Fruit fly (Drosophila melanogaster) whole organism, embryonic: ENCODE results near the gene CG44355.

Experiments
- CG10654 ChIP-seq: fragments of 200-800 bp; sonication (Bioruptor generic); optimal IDR thresholded peaks from 2 replicates; lab custom pipeline; 2016; ENCODE audit warnings: missing biosample characterization, missing genetic modification characterization
- CG10979 ChIP-seq: fragments of 200-800 bp; sonication (Bioruptor generic); optimal IDR thresholded peaks from 2 replicates; lab custom pipeline; 2018; ENCODE audit warnings: missing biosample characterization, mild to moderate bottlenecking, missing genetic modification characterization, moderate library complexity
- CG11695 ChIP-seq: fragments of 200-800 bp; sonication (Bioruptor generic); IDR thresholded peaks from 3 replicates; pipeline ENCODE4 v1.3.6; 2022; ENCODE audit warnings: missing biosample characterization, missing genetic modification characterization
- CG12071 ChIP-seq: fragments of 200-800 bp; sonication (Bioruptor generic); optimal IDR thresholded peaks from 3 replicates; lab custom pipeline; 2018; ENCODE audit warnings: missing biosample characterization, mild to moderate bottlenecking, missing genetic modification characterization
- CG13624 ChIP-seq: fragments of 200-800 bp; sonication (Bioruptor generic); optimal IDR thresholded peaks from 2 replicates; lab custom pipeline; 2016; ENCODE audit warnings: missing biosample characterization, missing genetic modification characterization
- CG14014 ChIP-seq: fragments of 200-800 bp; sonication (Bioruptor generic); IDR thresholded peaks from 2 replicates; pipeline ENCODE4 v1.3.6; 2022; ENCODE audit warnings: missing biosample characterization, missing genetic modification characterization
- CG15073 ChIP-seq: fragments of 200-800 bp; sonication (Bioruptor generic); optimal IDR thresholded peaks from 2 replicates; lab custom pipeline; 2016; ENCODE audit warnings: missing biosample characterization, missing genetic modification characterization
- CG15601 ChIP-seq: fragments of 200-800 bp; sonication (Bioruptor generic); optimal IDR thresholded peaks from 3 replicates; lab custom pipeline; 2019; ENCODE audit warnings: missing biosample characterization, mild to moderate bottlenecking, missing genetic modification characterization, moderate library complexity
- CG1602 ChIP-seq: fragments of 200-800 bp; sonication (Bioruptor generic); optimal IDR thresholded peaks from 3 replicates; lab custom pipeline; 2016; ENCODE audit warnings: missing biosample characterization, missing genetic modification characterization
- CG17361 ChIP-seq: fragments of 200-800 bp; sonication (Bioruptor generic); IDR thresholded peaks from 3 replicates; pipeline ENCODE4 v1.3.6; 2022; ENCODE audit warnings: missing biosample characterization, missing genetic modification characterization
- CG17568 ChIP-seq: fragments of 200-800 bp; sonication (Bioruptor generic); optimal IDR thresholded peaks from 2 replicates; lab custom pipeline; 2018; ENCODE audit warnings: missing biosample characterization, mild to moderate bottlenecking, missing genetic modification characterization, moderate library complexity
- CG2120 ChIP-seq: fragments of 200-800 bp; sonication (Bioruptor generic); optimal IDR thresholded peaks from 3 replicates; lab custom pipeline; 2016; ENCODE audit warnings: missing biosample characterization, missing genetic modification characterization
- CG31224 ChIP-seq: fragments of 200-800 bp; sonication (Bioruptor generic); IDR thresholded peaks from 2 replicates; pipeline ENCODE4 v1.3.6; 2022; ENCODE audit warnings: missing biosample characterization, missing genetic modification characterization
- CG34422 ChIP-seq: fragments of 200-800 bp; sonication (Bioruptor generic); IDR thresholded peaks from 3 replicates; pipeline ENCODE4 v1.3.6; 2022; ENCODE audit warnings: missing biosample characterization, missing genetic modification characterization
- CG4617 ChIP-seq: fragments of 200-800 bp; sonication (Bioruptor generic); optimal IDR thresholded peaks from 3 replicates; lab custom pipeline; 2016; ENCODE audit warnings: missing biosample characterization, missing genetic modification characterization, borderline replicate concordance
- CG4854 ChIP-seq: fragments of 200-800 bp; sonication (Bioruptor generic); optimal IDR thresholded peaks from 2 replicates; lab custom pipeline; 2016; ENCODE audit warnings: missing biosample characterization, missing genetic modification characterization, inconsistent platforms
- CG6689 ChIP-seq: fragments of 200-800 bp; sonication (Bioruptor generic); IDR thresholded peaks from 2 replicates; pipeline ENCODE4 v1.3.6; 2022; ENCODE audit warnings: missing biosample characterization, missing genetic modification characterization
- CG8924 ChIP-seq: fragments of 200-800 bp; optimal IDR thresholded peaks from 3 replicates; lab custom pipeline; 2019; ENCODE audit warnings: missing biosample characterization, mild to moderate bottlenecking, missing genetic modification characterization, moderate library complexity
- CHES-1-like ChIP-seq: fragments of 200-800 bp; sonication (Bioruptor generic); optimal IDR thresholded peaks from 2 replicates; lab custom pipeline; 2016; ENCODE audit warnings: missing biosample characterization, missing genetic modification characterization
- Dbx ChIP-seq: fragments of 200-800 bp; sonication (Bioruptor generic); IDR thresholded peaks from 3 replicates; pipeline ENCODE4 v1.3.6; 2022; ENCODE audit warnings: missing biosample characterization, missing genetic modification characterization
- Dll ChIP-seq: fragments of 200-800 bp; sonication (Bioruptor generic); IDR thresholded peaks from 4 replicates; pipeline ENCODE4 v1.3.6; 2022; ENCODE audit warnings: missing biosample characterization, missing genetic modification characterization; ENCODE audit not compliant: partially characterized antibody
- Doc3 ChIP-seq: fragments of 200-800 bp; sonication (Bioruptor generic); IDR thresholded peaks from 3 replicates; pipeline ENCODE4 v1.3.6; 2022; ENCODE audit warnings: missing biosample characterization, missing genetic modification characterization; ENCODE audit not compliant: partially characterized antibody
- Ets65A ChIP-seq: fragments of 200-800 bp; sonication (Bioruptor generic); peaks from one replicate; lab custom pipeline; 2016; ENCODE audit warnings: missing biosample characterization, missing genetic modification characterization
- Gsc ChIP-seq: fragments of 200-800 bp; sonication (Bioruptor generic); IDR thresholded peaks from 2 replicates; pipeline ENCODE4 v1.3.6; 2022; ENCODE audit warnings: missing biosample characterization, missing genetic modification characterization
- HLH3B ChIP-seq: fragments of 200-800 bp; sonication (Bioruptor generic); IDR thresholded peaks from 2 replicates; pipeline ENCODE4 v1.3.6; 2022; ENCODE audit warnings: missing biosample characterization, missing genetic modification characterization
- Hey ChIP-seq: fragments of 200-800 bp; sonication (Bioruptor generic); optimal IDR thresholded peaks from 3 replicates; lab custom pipeline; 2018; ENCODE audit warnings: missing biosample characterization, mild to moderate bottlenecking, missing genetic modification characterization
- Jarid2 ChIP-seq: fragments of 200-800 bp; sonication (Bioruptor generic); optimal IDR thresholded peaks from 3 replicates; lab custom pipeline; 2017; ENCODE audit warnings: mild to moderate bottlenecking, missing biosample characterization, missing genetic modification reagents, missing genetic modification characterization
- MBD-R2 ChIP-seq: fragments of 200-800 bp; sonication (Bioruptor generic); IDR thresholded peaks from 2 replicates; pipeline ENCODE4 v1.3.6; 2022; ENCODE audit warnings: missing biosample characterization, missing genetic modification characterization
- Med ChIP-seq: fragments of 200-800 bp; sonication (Bioruptor generic); peaks from one replicate; lab custom pipeline; 2016; ENCODE audit warnings: missing biosample characterization, missing genetic modification characterization, mild to moderate bottlenecking, inconsistent platforms, moderate library complexity
- Rx ChIP-seq: fragments of 200-800 bp; sonication (Bioruptor generic); IDR thresholded peaks from 2 replicates; pipeline ENCODE4 v1.3.6; 2022; ENCODE audit warnings: missing biosample characterization, missing genetic modification characterization
- Sox102F ChIP-seq: fragments of 200-800 bp; sonication (Bioruptor generic); optimal IDR thresholded peaks from 2 replicates; lab custom pipeline; 2018; ENCODE audit warnings: missing biosample characterization, mild to moderate bottlenecking, missing genetic modification characterization, moderate library complexity
- Trl ChIP-seq, 3 experiments: fragments of >200 bp in 2 of 3; fragments of 200-800 bp in 1 of 3; sonication (Bioruptor generic) in 1 of 3; optimal IDR thresholded peaks; 2 replicates in 1 of 3; 3 replicates in 2 of 3; lab custom pipeline; 2016 to 2017; ENCODE audit warnings: missing biosample characterization in 1 of 3, missing genetic modification characterization in 1 of 3
- Vsx1 ChIP-seq: fragments of 200-800 bp; sonication (Bioruptor generic); optimal IDR thresholded peaks from 2 replicates; lab custom pipeline; 2017; ENCODE audit warnings: missing biosample characterization, mild to moderate bottlenecking, missing genetic modification characterization, missing genetic modification reagents
- YL-1 ChIP-seq: fragments of 200-800 bp; sonication (Bioruptor generic); optimal IDR thresholded peaks from 3 replicates; lab custom pipeline; 2017; ENCODE audit warnings: missing biosample characterization, mild to moderate bottlenecking, missing genetic modification characterization
- bsh ChIP-seq, 2 experiments: fragments of 200-800 bp; sonication (Bioruptor generic); optimal IDR thresholded peaks; 2 replicates each; lab custom pipeline; 2017 to 2018; ENCODE audit warnings: mild to moderate bottlenecking in 2 of 2, missing biosample characterization in 2 of 2, missing genetic modification characterization in 2 of 2, moderate library complexity in 1 of 2
- dm ChIP-seq: fragments of 200-800 bp; sonication (Bioruptor generic); optimal IDR thresholded peaks from 3 replicates; lab custom pipeline; 2016; ENCODE audit warnings: missing biosample characterization, missing genetic modification characterization
- dpn ChIP-seq, 2 experiments: fragments of 200-800 bp; sonication (Bioruptor generic); optimal IDR thresholded peaks; 3 replicates each; lab custom pipeline; 2016; ENCODE audit warnings: missing biosample characterization in 2 of 2, missing genetic modification characterization in 2 of 2
- dysf ChIP-seq: fragments of 200-800 bp; sonication (Bioruptor generic); IDR thresholded peaks from 3 replicates; pipeline ENCODE4 v1.3.6; 2022; ENCODE audit warnings: missing biosample characterization, missing genetic modification characterization
- fd96Cb ChIP-seq: fragments of 200-800 bp; sonication (Bioruptor generic); optimal IDR thresholded peaks from 2 replicates; lab custom pipeline; 2018; ENCODE audit warnings: missing biosample characterization, mild to moderate bottlenecking, missing genetic modification characterization, moderate library complexity
- fru ChIP-seq: fragments of >200 bp; optimal IDR thresholded peaks from 2 replicates; lab custom pipeline; 2017
- gce ChIP-seq: fragments of 200-800 bp; sonication (Bioruptor generic); IDR thresholded peaks from 3 replicates; pipeline ENCODE4 v1.3.6; 2022; ENCODE audit warnings: missing biosample characterization, missing genetic modification characterization
- gcm ChIP-seq: fragments of 200-800 bp; sonication (Bioruptor generic); optimal IDR thresholded peaks from 2 replicates; lab custom pipeline; 2019; ENCODE audit warnings: missing biosample characterization, mild to moderate bottlenecking, missing genetic modification characterization, moderate library complexity
- gsb ChIP-seq: fragments of 200-800 bp; sonication (Bioruptor generic); IDR thresholded peaks from 2 replicates; pipeline ENCODE4 v1.3.6; 2022; ENCODE audit warnings: missing biosample characterization, missing genetic modification characterization
- kni ChIP-seq: fragments of 200-800 bp; sonication (Bioruptor generic); optimal IDR thresholded peaks from 3 replicates; lab custom pipeline; 2017; ENCODE audit warnings: mild to moderate bottlenecking, missing biosample characterization, missing genetic modification reagents, missing genetic modification characterization
- mld ChIP-seq: fragments of 200-800 bp; sonication (Bioruptor generic); IDR thresholded peaks from 3 replicates; pipeline ENCODE4 v1.3.6; 2022; ENCODE audit warnings: missing biosample characterization, missing genetic modification characterization; ENCODE audit not compliant: partially characterized antibody
- pfk ChIP-seq: fragments of 200-800 bp; sonication (Bioruptor generic); optimal IDR thresholded peaks from 2 replicates; lab custom pipeline; 2018; ENCODE audit warnings: missing biosample characterization, mild to moderate bottlenecking, missing genetic modification characterization, moderate library complexity
- pho ChIP-seq: fragments of 200-800 bp; sonication (Bioruptor generic); optimal IDR thresholded peaks from 2 replicates; lab custom pipeline; 2016; ENCODE audit warnings: missing biosample characterization, missing genetic modification characterization
- phol ChIP-seq: fragments of 200-800 bp; sonication (Bioruptor generic); optimal IDR thresholded peaks from 3 replicates; lab custom pipeline; 2018; ENCODE audit warnings: missing biosample characterization, mild to moderate bottlenecking, missing genetic modification characterization, moderate library complexity
- sim ChIP-seq: fragments of 200-800 bp; sonication (Bioruptor generic); IDR thresholded peaks from 2 replicates; pipeline ENCODE4 v1.3.6; 2022; ENCODE audit warnings: missing biosample characterization, missing genetic modification characterization
- stwl ChIP-seq: fragments of 200-800 bp; sonication (Bioruptor generic); optimal IDR thresholded peaks from 3 replicates; lab custom pipeline; 2018; ENCODE audit warnings: missing biosample characterization, mild to moderate bottlenecking, missing genetic modification characterization, moderate library complexity
- yki ChIP-seq: fragments of >200 bp; optimal IDR thresholded peaks from 3 replicates; lab custom pipeline; 2018
- zf30C ChIP-seq: fragments of 200-800 bp; sonication (Bioruptor generic); optimal IDR thresholded peaks from 3 replicates; lab custom pipeline; 2018; ENCODE audit warnings: missing biosample characterization, mild to moderate bottlenecking, missing genetic modification characterization

The CG44355 gene

dm6 chr3L:12287370-12287769, 23.2 kb upstream of the CG44355 start (continued):
- TF ChIP-seq sim (no peak), bsh (GFP tag; optimal IDR thresholded peaks at IDR 0.05; lab: Kevin White, UChicago) (no peak), Gsc (GFP tag; lab: Robert Waterston, UW) (no peak), zf30C (no peak), dysf (GFP tag; lab: Robert Waterston, UW) (no peak), phol (tag; lab: Kevin White, UChicago) (peak; percentile 8), CG34422 (GFP tag; lab: Robert Waterston, UW) (no peak), CG4617 (GFP tag; lab: Kevin White, UChicago) (no peak), Ets65A (GFP tag; lab: Kevin White, UChicago) (peak; percentile 80), Doc3 (GFP tag; lab: Robert Waterston, UW) (no peak), pfk (GFP tag; lab: Kevin White, UChicago) (no peak), fru (lab: Kevin White, UChicago) (no peak), CG4854 (no peak), pho (GFP tag; lab: Kevin White, UChicago) (no peak), CG1602 (no peak), yki (lab: Kevin White, UChicago) (no peak), CG15073 (no peak), Dll (GFP tag; lab: Robert Waterston, UW) (no peak), CG11695 (GFP tag; lab: Robert Waterston, UW) (no peak), MBD-R2 (GFP tag; lab: Robert Waterston, UW) (no peak), CHES-1-like (GFP tag; lab: Kevin White, UChicago) (no peak), Sox102F (GFP tag; lab: Kevin White, UChicago) (no peak), CG2120 (GFP tag; lab: Kevin White, UChicago) (no peak), CG15601 (tag; lab: Kevin White, UChicago) (no peak), CG10654 (GFP tag; lab: Kevin White, UChicago) (no peak), HLH3B (GFP tag; lab: Robert Waterston, UW) (0 out of 2 replicates have a peak, but pooled peaks have one; percentile 6), CG31224 (GFP tag; lab: Robert Waterston, UW) (no peak), CG14014 (no peak), Jarid2 (GFP tag; lab: Kevin White, UChicago) (no peak), fd96Cb (no peak), Trl (optimal IDR thresholded peaks at IDR 0.05; lab: Kevin White, UChicago) (no peak), Trl (GFP tag; optimal IDR thresholded peaks at IDR 0.05; lab: Kevin White, UChicago) (no peak), mld (GFP tag; lab: Robert Waterston, UW) (no peak), Rx (GFP tag; lab: Robert Waterston, UW) (0 out of 2 replicates have a peak, but pooled peaks have one; percentile 10), CG12071 (GFP tag; lab: Kevin White, UChicago) (no peak), dm (GFP tag; lab: Kevin White, UChicago) (no peak), CG8924 (tag; lab: Kevin White, UChicago) (no peak), gsb (GFP tag; lab: Robert Waterston, UW) (no peak), CG13624 (no peak), CG17361 (no peak), YL-1 (GFP tag; lab: Kevin White, UChicago) (no peak), stwl (tag; lab: Kevin White, UChicago) (no peak), Vsx1 (no peak), CG10979 (tag; lab: Kevin White, UChicago) (peak; percentile 18), gcm (GFP tag; lab: Kevin White, UChicago) (no peak), kni (GFP tag; lab: Kevin White, UChicago) (no peak), CG17568 (no peak), Hey (tag; lab: Kevin White, UChicago) (no peak), gce (GFP tag; lab: Robert Waterston, UW) (no peak), dpn (GFP tag; optimal IDR thresholded peaks at IDR 0.05; lab: Kevin White, UChicago) (no peak), Med (GFP tag; lab: Kevin White, UChicago) (peak; percentile 28), Dbx (no peak), CG6689 (peak; percentile 35; the same call in 1 of the 2 replicates)
